Fruit fly (Drosophila melanogaster): Measurements from ENCODE around the gene PDCD-5.

DNA sequence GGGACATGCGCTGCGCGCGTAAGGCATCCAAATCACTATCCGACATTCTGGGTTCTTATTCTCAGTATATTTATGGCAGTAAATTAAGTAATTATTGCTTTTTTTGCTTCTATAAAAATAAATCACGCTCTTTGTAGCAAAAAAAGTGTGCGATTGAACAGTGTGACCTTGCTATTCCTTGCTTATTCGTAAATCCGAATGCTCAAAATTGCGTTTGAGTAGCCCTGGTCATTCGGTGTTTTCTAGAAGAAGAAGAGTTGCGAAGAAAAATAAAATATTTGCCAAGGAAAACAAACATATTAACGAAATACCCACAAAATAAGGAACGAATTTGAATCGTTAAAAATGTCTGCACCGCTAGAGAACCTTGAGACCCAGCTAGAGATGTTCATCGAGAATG, at the start of gene PDCD-5, which contains the start of gene MED10:
- no peak for TF ChIP-seq Pif1A (GFP tag; optimal IDR thresholded peaks at IDR 0.05)
- peak; percentile 37; the same call in 1 of the 2 replicates for TF ChIP-seq rn (GFP tag; IDR thresholded peaks at IDR 0.05)
- no peak for TF ChIP-seq EcR (GFP tag; optimal IDR thresholded peaks at IDR 0.05)
- no peak for TF ChIP-seq fd96Ca (GFP tag; IDR thresholded peaks at IDR 0.05)
- peak; percentile 12 for TF ChIP-seq CG15710 (tag; optimal IDR thresholded peaks at IDR 0.05)
- peak; percentile 10 for TF ChIP-seq CG17806 (tag; optimal IDR thresholded peaks at IDR 0.05)
- TF ChIP-seq CG32121 (GFP tag; IDR thresholded peaks at IDR 0.05), result no peak
- TF ChIP-seq CG34367 (tag; optimal IDR thresholded peaks at IDR 0.05), result no peak
- no peak for TF ChIP-seq CG13204 (GFP tag; optimal IDR thresholded peaks at IDR 0.05)
- no peak for TF ChIP-seq CG8301 (tag; optimal IDR thresholded peaks at IDR 0.05)
- TF ChIP-seq CG10348 (GFP tag; IDR thresholded peaks at IDR 0.05), result no peak
- TF ChIP-seq D1 (tag; optimal IDR thresholded peaks at IDR 0.05), result peak; percentile 56
- TF ChIP-seq CG8159 (tag; optimal IDR thresholded peaks at IDR 0.05), result peak; percentile 48
- peak; percentile 3 for TF ChIP-seq Snoo (tag; optimal IDR thresholded peaks at IDR 0.05)

Data from whole organism, pupa.